Worm (Caenorhabditis elegans) whole organism, L1 larva: Measurements from ENCODE around the gene C07G2.5.

ENCODE experiments used
- aly-2 ChIP-seq: fragments of 150-350 bp; optimal IDR thresholded peaks from 2 replicates; lab custom pipeline; 2014; ENCODE audit warnings: missing biosample characterization, missing genetic modification characterization
- ama-1 ChIP-seq: fragments of 150-350 bp; optimal IDR thresholded peaks from 2 replicates; lab custom pipeline; 2014
- ceh-63 ChIP-seq: fragments of 200-800 bp; sonication (Bioruptor generic); optimal IDR thresholded peaks from 2 replicates; lab custom pipeline; 2018; ENCODE audit warnings: mild to moderate bottlenecking, missing genetic modification characterization, missing compliant biosample characterization
- efl-3 ChIP-seq: fragments of 200-800 bp; sonication (Bioruptor generic); optimal IDR thresholded peaks from 2 replicates; lab custom pipeline; 2018; ENCODE audit warnings: mild to moderate bottlenecking, missing genetic modification characterization, missing compliant biosample characterization
- elt-2 ChIP-seq: sonication (generic microtip); optimal IDR thresholded peaks from 2 replicates; lab custom pipeline; 2016; ENCODE audit warnings: missing genetic modification characterization, mild to moderate bottlenecking, inconsistent platforms, missing compliant biosample characterization, missing genetic modification reagents
- fos-1 ChIP-seq: fragments of 150-350 bp; optimal IDR thresholded peaks from 2 replicates; lab custom pipeline; 2014; ENCODE audit warnings: missing biosample characterization, missing genetic modification characterization
- lsy-2 ChIP-seq, 2 experiments: fragments of 150-350 bp; optimal IDR thresholded peaks; 2 replicates each; lab custom pipeline; 2014; ENCODE audit warnings: missing biosample characterization in 2 of 2, missing genetic modification characterization in 2 of 2
- nhr-11 ChIP-seq: fragments of 150-350 bp; optimal IDR thresholded peaks from 2 replicates; lab custom pipeline; 2014; ENCODE audit warnings: missing biosample characterization, missing genetic modification characterization
- nhr-12 ChIP-seq: sonication (generic microtip); optimal IDR thresholded peaks from 2 replicates; lab custom pipeline; 2017; ENCODE audit warnings: missing biosample characterization, missing genetic modification characterization
- snpc-4 ChIP-seq: fragments of 150-350 bp; optimal IDR thresholded peaks from 2 replicates; lab custom pipeline; 2014; ENCODE audit warnings: missing biosample characterization, missing genetic modification characterization
- unc-130 ChIP-seq: fragments of 150-350 bp; optimal IDR thresholded peaks from 2 replicates; lab custom pipeline; 2017; ENCODE audit warnings: missing biosample characterization, missing genetic modification characterization, inconsistent platforms
- ztf-11 ChIP-seq, 2 experiments: sonication (generic microtip); optimal IDR thresholded peaks; 2 replicates each; lab custom pipeline; 2016 to 2017; ENCODE audit warnings: missing genetic modification characterization in 2 of 2, missing biosample characterization in 1 of 2, missing compliant biosample characterization in 1 of 2

ce11 chrIII:4468812-4469211, 30.0 kb downstream of the C07G2.5 start, which contains the start of gene mstr-2:
- TF ChIP-seq snpc-4 (no peak), nhr-12 (tag; lab: Kevin White, UChicago) (no peak), aly-2 (tag; lab: Kevin White, UChicago) (no peak), unc-130 (no peak), ztf-11 (tag; optimal IDR thresholded peaks at IDR 0.05; lab: Kevin White, UChicago) (no peak), lsy-2 (tag; optimal IDR thresholded peaks at IDR 0.05; lab: Kevin White, UChicago) (no peak), ceh-63 (GFP tag; lab: Kevin White, UChicago) (no peak), ama-1 (no peak), efl-3 (GFP tag; lab: Kevin White, UChicago) (no peak), elt-2 (tag; lab: Kevin White, UChicago) (no peak), fos-1 (tag; lab: Kevin White, UChicago) (no peak), nhr-11 (no peak)
